Worm (Caenorhabditis elegans): ENCODE results near the gene decr-1.2.

DNA sequence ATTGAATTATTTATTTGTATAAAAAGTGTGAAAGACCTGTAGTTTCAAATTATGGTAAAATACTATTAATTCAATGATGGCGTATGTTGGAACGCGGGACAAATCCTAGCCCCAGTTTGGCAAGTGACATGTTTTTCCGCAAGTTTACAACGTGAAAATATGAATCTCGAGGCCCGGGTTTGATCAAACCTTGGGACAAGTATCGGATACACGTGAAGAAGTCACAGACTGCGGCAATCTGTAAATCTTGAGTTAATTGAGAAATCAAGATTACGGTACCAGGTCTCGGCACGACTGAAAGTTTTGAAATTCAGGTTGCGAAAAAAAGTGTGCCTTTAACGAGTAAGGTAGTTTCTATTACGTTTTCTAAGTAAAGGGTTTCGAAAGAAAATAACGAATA lies 37.6 kb downstream of the decr-1.2 start:
- TF ChIP-seq ztf-29 (GFP tag; IDR thresholded peaks at IDR 0.05) (no peak), ztf-23 (GFP tag; IDR thresholded peaks at IDR 0.05) (no peak), T22C8.4 (GFP tag; IDR thresholded peaks at IDR 0.05) (no peak), med-1 (GFP tag; optimal IDR thresholded peaks at IDR 0.05; ENCODE audit: insufficient read depth) (no peak), ref-1 (GFP tag; conservative IDR thresholded peaks at IDR 0.05) (no peak), cog-1 (tag; optimal IDR thresholded peaks at IDR 0.05) (no peak), tab-1 (GFP tag; IDR thresholded peaks at IDR 0.05) (no peak), klf-2 (GFP tag; conservative IDR thresholded peaks at IDR 0.05) (no peak), flt-1 (GFP tag; IDR thresholded peaks at IDR 0.05) (no peak)
